Worm (Caenorhabditis elegans): Measurements from ENCODE around the gene C06C3.10.

C06C3.10 gene

ce11 chrII:9346490-9346889, 30.6 kb downstream of the C06C3.10 start, which contains the start of gene F42A8.1:
Gene F42A8.1, minus strand, starts transcription at chrII:9346590.
- TF ChIP-seq klf-2 (GFP tag; conservative IDR thresholded peaks at IDR 0.05) (no peak), T22C8.4 (GFP tag; IDR thresholded peaks at IDR 0.05) (no peak)

ce11 chrII:9345794-9346193, 31.3 kb downstream of the C06C3.10 start:
- TF ChIP-seq med-1 (GFP tag; optimal IDR thresholded peaks at IDR 0.05; ENCODE audit: insufficient read depth) (no peak), flt-1 (GFP tag; IDR thresholded peaks at IDR 0.05) (no peak), ztf-23 (GFP tag; IDR thresholded peaks at IDR 0.05) (no peak), T22C8.4 (GFP tag; IDR thresholded peaks at IDR 0.05) (no peak), ztf-29 (GFP tag; IDR thresholded peaks at IDR 0.05) (no peak), klf-2 (GFP tag; conservative IDR thresholded peaks at IDR 0.05) (no peak), cog-1 (tag; optimal IDR thresholded peaks at IDR 0.05) (no peak), tab-1 (GFP tag; IDR thresholded peaks at IDR 0.05) (no peak), ref-1 (GFP tag; conservative IDR thresholded peaks at IDR 0.05) (no peak)

DNA sequence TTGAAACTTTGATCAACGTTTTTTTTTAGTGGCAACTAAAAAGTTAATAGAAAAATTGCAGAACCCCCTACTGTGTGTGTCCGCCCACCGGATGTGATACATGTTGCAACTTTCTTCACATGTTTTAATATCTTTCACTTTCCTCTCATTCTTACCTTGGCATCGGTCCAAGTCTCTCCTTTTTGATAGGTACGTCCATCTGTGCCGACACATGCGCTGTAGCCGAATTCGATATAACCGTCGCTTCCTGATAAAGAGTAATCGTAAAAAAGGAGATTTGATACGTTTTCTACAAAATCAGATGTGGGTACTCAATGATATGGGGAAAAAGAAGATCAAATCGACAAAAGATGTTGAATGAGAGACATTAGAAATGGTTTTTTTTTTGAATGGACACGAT, 31.9 kb downstream of the C06C3.10 start:
- no peak for TF ChIP-seq T22C8.4 (GFP tag; IDR thresholded peaks at IDR 0.05)
- no peak for TF ChIP-seq ztf-29 (GFP tag; IDR thresholded peaks at IDR 0.05)
- TF ChIP-seq tab-1 (GFP tag; IDR thresholded peaks at IDR 0.05): no peak
- TF ChIP-seq med-1 (GFP tag; optimal IDR thresholded peaks at IDR 0.05; ENCODE audit: insufficient read depth): no peak
- no peak for TF ChIP-seq klf-2 (GFP tag; conservative IDR thresholded peaks at IDR 0.05)

- TF ChIP-seq tab-1 (GFP tag; IDR thresholded peaks at IDR 0.05) (no peak), T22C8.4 (GFP tag; IDR thresholded peaks at IDR 0.05) (no peak), klf-2 (GFP tag; conservative IDR thresholded peaks at IDR 0.05) (no peak), flt-1 (GFP tag; IDR thresholded peaks at IDR 0.05) (no peak), med-1 (GFP tag; optimal IDR thresholded peaks at IDR 0.05; ENCODE audit: insufficient read depth) (no peak), ztf-29 (GFP tag; IDR thresholded peaks at IDR 0.05) (no peak), ref-1 (GFP tag; conservative IDR thresholded peaks at IDR 0.05) (no peak), ztf-23 (GFP tag; IDR thresholded peaks at IDR 0.05) (no peak), cog-1 (tag; optimal IDR thresholded peaks at IDR 0.05) (no peak)
These were observed 33.1 kb downstream of the C06C3.10 start for ce11 chrII:9343955-9344354.

ce11 chrII:9338859-9339258, 38.2 kb downstream of the C06C3.10 start, which contains the start of gene ttll-12:
Gene ttll-12, plus strand, starts transcription at chrII:9338997.
- TF ChIP-seq tab-1 (GFP tag; IDR thresholded peaks at IDR 0.05): no peak
- no peak for TF ChIP-seq klf-2 (GFP tag; conservative IDR thresholded peaks at IDR 0.05)

- TF ChIP-seq ztf-23 (GFP tag; IDR thresholded peaks at IDR 0.05) (no peak), klf-2 (GFP tag; conservative IDR thresholded peaks at IDR 0.05) (no peak), ztf-29 (GFP tag; IDR thresholded peaks at IDR 0.05) (no peak)
These were observed 40.4 kb downstream of the C06C3.10 start for ce11 chrII:9336651-9337050.

DNA sequence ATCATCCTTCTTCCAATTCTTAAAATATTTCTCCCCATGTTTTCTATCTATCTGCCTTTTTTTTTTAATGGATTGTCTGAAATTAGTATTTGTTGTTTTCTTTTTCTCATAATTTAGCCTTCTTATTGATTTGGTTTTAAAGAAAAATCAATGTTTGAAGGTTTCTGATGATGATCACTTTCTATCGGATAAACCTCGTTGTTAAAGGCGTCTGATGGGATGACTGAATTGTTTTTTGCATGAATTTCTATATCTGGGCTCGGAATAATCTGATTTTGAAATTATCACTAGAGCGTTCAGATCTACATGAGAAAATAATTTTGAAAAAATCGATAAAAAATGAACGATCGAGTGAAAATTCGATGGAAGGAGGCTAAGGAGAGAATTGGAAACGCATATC, 43.3 kb downstream of the C06C3.10 start, which contains the start of gene scp-1:
scp-1 (plus strand) TSS at position 301 of the 400 bp plus-strand sequence.
- TF ChIP-seq tab-1 (GFP tag; IDR thresholded peaks at IDR 0.05) (no peak), ref-1 (GFP tag; conservative IDR thresholded peaks at IDR 0.05) (no peak), flt-1 (GFP tag; IDR thresholded peaks at IDR 0.05) (no peak), klf-2 (GFP tag; conservative IDR thresholded peaks at IDR 0.05) (no peak), med-1 (GFP tag; optimal IDR thresholded peaks at IDR 0.05; ENCODE audit: insufficient read depth) (no peak), ztf-23 (GFP tag; IDR thresholded peaks at IDR 0.05) (no peak), T22C8.4 (GFP tag; IDR thresholded peaks at IDR 0.05) (no peak)

DNA sequence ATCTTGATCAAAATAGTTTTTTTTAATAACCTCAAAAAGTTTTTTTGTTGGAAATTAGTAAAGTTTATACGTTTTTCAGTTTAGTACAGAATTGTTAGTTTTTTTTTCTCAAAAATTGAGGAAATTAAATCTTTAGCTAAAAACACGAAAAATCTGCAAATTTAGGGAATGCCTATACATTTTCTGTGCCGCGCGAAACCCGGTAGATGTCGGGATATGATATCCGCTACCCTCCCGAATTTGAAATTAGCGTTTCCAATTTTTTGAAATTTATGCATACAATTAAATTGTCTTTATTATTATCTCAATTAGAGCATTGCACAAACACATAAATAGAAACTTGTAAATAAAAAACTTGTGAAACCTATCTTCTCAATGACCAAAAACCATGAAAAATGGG, 44.0 kb downstream of the C06C3.10 start:
- TF ChIP-seq ref-1 (GFP tag; conservative IDR thresholded peaks at IDR 0.05) (no peak), med-1 (GFP tag; optimal IDR thresholded peaks at IDR 0.05; ENCODE audit: insufficient read depth) (no peak), T22C8.4 (GFP tag; IDR thresholded peaks at IDR 0.05) (no peak), tab-1 (GFP tag; IDR thresholded peaks at IDR 0.05) (no peak), klf-2 (GFP tag; conservative IDR thresholded peaks at IDR 0.05) (no peak), ztf-29 (GFP tag; IDR thresholded peaks at IDR 0.05) (no peak), cog-1 (tag; optimal IDR thresholded peaks at IDR 0.05) (no peak), flt-1 (GFP tag; IDR thresholded peaks at IDR 0.05) (no peak), ztf-23 (GFP tag; IDR thresholded peaks at IDR 0.05) (no peak)

DNA sequence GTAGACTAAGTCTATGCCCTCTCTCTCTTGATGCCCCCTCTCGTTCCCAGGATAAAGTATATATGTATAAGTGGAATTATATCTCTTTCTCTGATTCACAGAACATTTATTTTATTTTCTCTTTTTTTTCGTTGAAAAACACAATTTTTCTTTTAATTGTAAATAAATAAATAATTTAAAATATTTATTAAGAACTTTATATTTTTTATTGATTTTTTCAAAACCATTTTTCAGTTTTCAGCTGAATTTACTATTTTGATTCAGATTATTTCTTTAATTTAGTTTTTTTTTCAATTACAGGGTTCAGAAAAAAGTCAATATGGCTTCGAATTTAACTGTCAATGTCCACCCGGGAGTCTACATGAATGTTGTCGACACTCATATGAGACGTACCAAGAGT, 45.7 kb downstream of the C06C3.10 start, which contains the start of gene eif-3.F:
eif-3.F (plus strand) TSS at position 301 of the 400 bp plus-strand sequence.
- no peak for TF ChIP-seq tab-1 (GFP tag; IDR thresholded peaks at IDR 0.05)
- TF ChIP-seq klf-2 (GFP tag; conservative IDR thresholded peaks at IDR 0.05): no peak
- no peak for TF ChIP-seq ref-1 (GFP tag; conservative IDR thresholded peaks at IDR 0.05)
- TF ChIP-seq ztf-29 (GFP tag; IDR thresholded peaks at IDR 0.05): no peak
- no peak for TF ChIP-seq cog-1 (tag; optimal IDR thresholded peaks at IDR 0.05)
- TF ChIP-seq T22C8.4 (GFP tag; IDR thresholded peaks at IDR 0.05): no peak
- no peak for TF ChIP-seq med-1 (GFP tag; optimal IDR thresholded peaks at IDR 0.05; ENCODE audit: insufficient read depth)
- no peak for TF ChIP-seq flt-1 (GFP tag; IDR thresholded peaks at IDR 0.05)
- TF ChIP-seq ztf-23 (GFP tag; IDR thresholded peaks at IDR 0.05): no peak

- TF ChIP-seq flt-1 (GFP tag; IDR thresholded peaks at IDR 0.05): no peak
- TF ChIP-seq T22C8.4 (GFP tag; IDR thresholded peaks at IDR 0.05): no peak
- TF ChIP-seq tab-1 (GFP tag; IDR thresholded peaks at IDR 0.05): no peak
- TF ChIP-seq ztf-29 (GFP tag; IDR thresholded peaks at IDR 0.05): no peak
- no peak for TF ChIP-seq klf-2 (GFP tag; conservative IDR thresholded peaks at IDR 0.05)
- TF ChIP-seq ztf-23 (GFP tag; IDR thresholded peaks at IDR 0.05): no peak
These were observed 47.6 kb downstream of the C06C3.10 start, which contains the start of gene wbp-2 for ce11 chrII:9329474-9329873. Gene wbp-2, plus strand, starts transcription at chrII:9329774.
